Fruit fly (Drosophila melanogaster) whole organism, pupa: ENCODE data around the gene eIF2Bepsilon.

Source experiments
- CG10348 ChIP-seq: fragments of 200-800 bp; sonication (Bioruptor generic); IDR thresholded peaks from 2 replicates; pipeline ENCODE4 v1.3.6; 2022; ENCODE audit warnings: missing biosample characterization, missing genetic modification characterization
- CG17806 ChIP-seq: fragments of 200-800 bp; sonication (Bioruptor generic); optimal IDR thresholded peaks from 2 replicates; lab custom pipeline; 2018; ENCODE audit warnings: missing biosample characterization, mild to moderate bottlenecking, missing genetic modification characterization, moderate library complexity
- CG32121 ChIP-seq: fragments of 200-800 bp; sonication (Bioruptor generic); IDR thresholded peaks from 2 replicates; pipeline ENCODE4 v1.3.6; 2022; ENCODE audit warnings: missing biosample characterization, missing genetic modification characterization
- CG4496 ChIP-seq: fragments of 200-800 bp; sonication (Bioruptor generic); IDR thresholded peaks from 3 replicates; pipeline ENCODE4 v1.3.6; 2022; ENCODE audit warnings: missing biosample characterization, missing genetic modification characterization
- CG9948 ChIP-seq: fragments of 200-800 bp; sonication (Bioruptor generic); optimal IDR thresholded peaks from 2 replicates; lab custom pipeline; 2018; ENCODE audit warnings: missing biosample characterization, mild to moderate bottlenecking, missing genetic modification characterization, moderate library complexity
- EcR ChIP-seq: fragments of 200-800 bp; sonication (Bioruptor generic); optimal IDR thresholded peaks from 3 replicates; lab custom pipeline; 2019; ENCODE audit warnings: missing biosample characterization, missing genetic modification characterization, mild to moderate bottlenecking, moderate library complexity, missing genetic modification reagents
- Snoo ChIP-seq: fragments of 200-800 bp; sonication (Bioruptor generic); optimal IDR thresholded peaks from 3 replicates; lab custom pipeline; 2017; ENCODE audit warnings: missing biosample characterization, mild to moderate bottlenecking, missing genetic modification characterization, inconsistent platforms
- fd96Ca ChIP-seq: fragments of 200-800 bp; sonication (Bioruptor generic); IDR thresholded peaks from 3 replicates; pipeline ENCODE4 v1.3.6; 2022; ENCODE audit warnings: missing biosample characterization, missing genetic modification characterization
- gl ChIP-seq: fragments of 200-800 bp; sonication (Bioruptor generic); optimal IDR thresholded peaks from 2 replicates; lab custom pipeline; 2018; ENCODE audit warnings: missing biosample characterization, mild to moderate bottlenecking, missing genetic modification characterization

dm6 chrX:1966779-1967520 lies 44.3 kb upstream of the eIF2Bepsilon start:
- TF ChIP-seq CG4496 (peak; percentile 67), CG17806 (peak; percentile 8), EcR (peak; percentile 65), gl (no peak), CG10348 (GFP tag; lab: Robert Waterston, UW) (no peak), CG9948 (tag; lab: Kevin White, UChicago) (peak; percentile 7), CG32121 (GFP tag; lab: Robert Waterston, UW) (peak; percentile 73), Snoo (tag; lab: Kevin White, UChicago) (no peak), fd96Ca (GFP tag; lab: Robert Waterston, UW) (peak; percentile 48; the same call in 2 of the 3 replicates)
